Fruit fly (Drosophila melanogaster) S2 (cell line): ENCODE data around the gene Pss.

Experiments used
- CG8478 ChIP-seq: fragments of >200 bp; optimal IDR thresholded peaks from 2 replicates; lab custom pipeline; 2018
- CTCF ChIP-seq, 2 experiments: fragments of >200 bp; optimal IDR thresholded peaks; 2 replicates each; lab custom pipeline; 2018

dm6 chr3L:20540975-20541951 is 15.3 kb upstream of the Pss start:
- peak in 1 of 2 experiments; percentile 62 for TF ChIP-seq CTCF (optimal IDR thresholded peaks at IDR 0.05; lab: Kevin White, UChicago)
- TF ChIP-seq CG8478 = no peak
